Worm (Caenorhabditis elegans): ENCODE data around the gene K07H8.5.

ce11 chrIV:8239584-8239983 is 28.5 kb upstream of the K07H8.5 start:
- TF ChIP-seq sea-1 (GFP tag; conservative IDR thresholded peaks at IDR 0.05) = no peak
- TF ChIP-seq flt-1 (GFP tag; IDR thresholded peaks at IDR 0.05) = no peak
- TF ChIP-seq ama-1 (optimal IDR thresholded peaks at IDR 0.05) = no peak
- TF ChIP-seq pes-1 (GFP tag; IDR thresholded peaks at IDR 0.05) = no peak
- no peak for TF ChIP-seq F13C5.2 (tag; optimal IDR thresholded peaks at IDR 0.05)
- TF ChIP-seq ceh-13 (GFP tag; optimal IDR thresholded peaks at IDR 0.05) = no peak

All from whole organism, early embryonic.